Worm (Caenorhabditis elegans) whole organism, L3 larva: ENCODE data around the gene T14G12.11.

Source experiments
- ZK546.5 ChIP-seq: sonication (generic microtip); optimal IDR thresholded peaks from 2 replicates; lab custom pipeline; 2017; ENCODE audit warnings: missing biosample characterization, missing genetic modification characterization
- aly-2 ChIP-seq: fragments of 150-350 bp; optimal IDR thresholded peaks from 2 replicates; lab custom pipeline; 2014; ENCODE audit warnings: missing biosample characterization, missing genetic modification characterization
- ama-1 ChIP-seq: fragments of 150-350 bp; optimal IDR thresholded peaks from 2 replicates; lab custom pipeline; 2018
- ceh-28 ChIP-seq: fragments of 150-350 bp; optimal IDR thresholded peaks from 2 replicates; lab custom pipeline; 2014; ENCODE audit warnings: missing biosample characterization, missing genetic modification reagents, missing genetic modification characterization
- ceh-9 ChIP-seq: sonication (generic microtip); optimal IDR thresholded peaks from 2 replicates; lab custom pipeline; 2018; ENCODE audit warnings: missing biosample characterization, missing genetic modification characterization
- daf-12 ChIP-seq: fragments of 150-350 bp; optimal IDR thresholded peaks from 2 replicates; lab custom pipeline; 2014; ENCODE audit warnings: missing biosample characterization, missing genetic modification reagents, missing genetic modification characterization
- egl-5 ChIP-seq: fragments of 150-350 bp; optimal IDR thresholded peaks from 2 replicates; lab custom pipeline; 2017; ENCODE audit warnings: missing biosample characterization, missing genetic modification reagents, missing genetic modification characterization, inconsistent platforms
- elt-1 ChIP-seq: fragments of 150-350 bp; optimal IDR thresholded peaks from 2 replicates; lab custom pipeline; 2014; ENCODE audit warnings: missing biosample characterization, missing genetic modification characterization
- elt-2 ChIP-seq: sonication (generic microtip); optimal IDR thresholded peaks from 2 replicates; lab custom pipeline; 2016; ENCODE audit warnings: missing genetic modification reagents, mild to moderate bottlenecking, missing genetic modification characterization, missing compliant biosample characterization
- eor-1 ChIP-seq, 2 experiments: fragments of 150-350 bp; optimal IDR thresholded peaks; 2 replicates each; lab custom pipeline; 2014 to 2018; ENCODE audit warnings: missing biosample characterization in 2 of 2, missing genetic modification characterization in 2 of 2
- fkh-2 ChIP-seq: fragments of 150-350 bp; optimal IDR thresholded peaks from 2 replicates; lab custom pipeline; 2014; ENCODE audit warnings: missing biosample characterization, missing genetic modification reagents, missing genetic modification characterization
- fos-1 ChIP-seq: fragments of 150-350 bp; optimal IDR thresholded peaks from 2 replicates; lab custom pipeline; 2014; ENCODE audit warnings: missing biosample characterization, missing genetic modification characterization
- hmg-11 ChIP-seq: sonication (generic microtip); optimal IDR thresholded peaks from 2 replicates; lab custom pipeline; 2016; ENCODE audit warnings: missing genetic modification characterization, missing compliant biosample characterization
- jun-1 ChIP-seq: fragments of 150-350 bp; optimal IDR thresholded peaks from 2 replicates; lab custom pipeline; 2014; ENCODE audit warnings: missing biosample characterization, missing genetic modification reagents, missing genetic modification characterization
- lin-15B ChIP-seq: fragments of 150-350 bp; optimal IDR thresholded peaks from 2 replicates; lab custom pipeline; 2014; ENCODE audit warnings: missing biosample characterization, missing genetic modification characterization
- mdl-1 ChIP-seq: fragments of 150-350 bp; optimal IDR thresholded peaks from 2 replicates; lab custom pipeline; 2014; ENCODE audit warnings: missing biosample characterization, missing genetic modification characterization
- nfya-1 ChIP-seq: sonication (generic microtip); optimal IDR thresholded peaks from 2 replicates; lab custom pipeline; 2017; ENCODE audit warnings: missing genetic modification characterization, mild to moderate bottlenecking, missing compliant biosample characterization, antibody characterized with exemption, moderate library complexity; ENCODE audit not compliant: insufficient read depth
- nhr-11 ChIP-seq: fragments of 150-350 bp; optimal IDR thresholded peaks from 2 replicates; lab custom pipeline; 2014; ENCODE audit warnings: missing biosample characterization, missing genetic modification characterization
- nhr-12 ChIP-seq: fragments of 150-350 bp; optimal IDR thresholded peaks from 2 replicates; lab custom pipeline; 2014; ENCODE audit warnings: missing biosample characterization, missing genetic modification characterization
- nhr-23 ChIP-seq: fragments of 150-350 bp; optimal IDR thresholded peaks from 2 replicates; lab custom pipeline; 2014; ENCODE audit warnings: missing biosample characterization, missing genetic modification reagents, missing genetic modification characterization
- nhr-28 ChIP-seq: fragments of 150-350 bp; optimal IDR thresholded peaks from 2 replicates; lab custom pipeline; 2014; ENCODE audit warnings: missing biosample characterization, missing genetic modification characterization
- nhr-76 ChIP-seq: fragments of 150-350 bp; sonication (generic microtip); optimal IDR thresholded peaks from 5 replicates; lab custom pipeline; 2014; ENCODE audit warnings: missing biosample characterization, missing genetic modification characterization
- nhr-77 ChIP-seq: fragments of 150-350 bp; optimal IDR thresholded peaks from 2 replicates; lab custom pipeline; 2014; ENCODE audit warnings: missing biosample characterization, missing genetic modification characterization
- pha-4 ChIP-seq: fragments of 150-350 bp; optimal IDR thresholded peaks from 2 replicates; lab custom pipeline; 2014; ENCODE audit warnings: missing biosample characterization, missing genetic modification reagents, missing genetic modification characterization
- pqm-1 ChIP-seq: fragments of 150-350 bp; optimal IDR thresholded peaks from 2 replicates; lab custom pipeline; 2017; ENCODE audit warnings: missing biosample characterization, missing genetic modification characterization, inconsistent platforms
- sea-2 ChIP-seq: fragments of 150-350 bp; sonication (generic microtip); optimal IDR thresholded peaks from 4 replicates; lab custom pipeline; 2014; ENCODE audit warnings: missing biosample characterization, missing genetic modification reagents, missing genetic modification characterization
- skn-1 ChIP-seq: fragments of 150-350 bp; optimal IDR thresholded peaks from 2 replicates; lab custom pipeline; 2014; ENCODE audit warnings: missing biosample characterization, missing genetic modification characterization
- tbx-2 ChIP-seq: sonication (generic microtip); optimal IDR thresholded peaks from 2 replicates; lab custom pipeline; 2016; ENCODE audit warnings: mild to moderate bottlenecking, missing genetic modification characterization, missing compliant biosample characterization
- unc-39 ChIP-seq: sonication (generic microtip); optimal IDR thresholded peaks from 4 replicates; lab custom pipeline; 2017; ENCODE audit warnings: missing biosample characterization, missing genetic modification characterization
- unc-62 ChIP-seq: fragments of 150-350 bp; sonication (generic microtip); optimal IDR thresholded peaks from 4 replicates; lab custom pipeline; 2014; ENCODE audit warnings: missing biosample characterization, missing genetic modification reagents, missing genetic modification characterization
- ztf-11 ChIP-seq: fragments of 150-350 bp; optimal IDR thresholded peaks from 2 replicates; lab custom pipeline; 2014; ENCODE audit warnings: missing biosample characterization, missing genetic modification characterization
- ztf-4 ChIP-seq: fragments of 150-350 bp; optimal IDR thresholded peaks from 2 replicates; lab custom pipeline; 2014; ENCODE audit warnings: missing biosample characterization, missing genetic modification characterization

T14G12.11 gene

DNA sequence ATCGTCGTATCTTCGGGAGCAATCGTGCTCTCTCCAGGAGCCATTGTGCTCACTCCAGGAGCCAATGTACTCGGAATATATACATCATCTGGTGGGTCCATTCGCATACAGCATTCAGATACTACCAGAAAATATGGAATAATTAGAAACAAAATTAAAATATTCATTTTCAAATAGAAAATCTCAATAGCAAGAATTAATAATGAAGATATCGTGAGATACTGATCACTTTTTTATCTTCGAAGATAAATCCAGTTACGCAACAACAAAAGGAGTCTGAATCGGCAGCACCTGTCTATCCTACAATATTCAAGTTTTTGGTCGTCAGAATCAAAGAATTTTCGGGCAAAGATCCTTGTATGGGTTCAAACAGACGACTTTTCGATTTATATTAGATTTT lies 6.4 kb upstream of the T14G12.11 start, which contains the start of gene F47B7.5:
F47B7.5 (minus strand) TSS at position 101 of the 400 bp plus-strand sequence.
- TF ChIP-seq eor-1 (tag; optimal IDR thresholded peaks at IDR 0.05; lab: Kevin White, UChicago) (no peak), tbx-2 (no peak), ceh-28 (tag; lab: Kevin White, UChicago) (no peak), nhr-28 (tag; lab: Kevin White, UChicago) (no peak), nhr-23 (tag; lab: Kevin White, UChicago) (no peak), fkh-2 (no peak), unc-62 (GFP tag; lab: Kevin White, UChicago) (no peak), ama-1 (lab: Kevin White, UChicago) (no peak), pqm-1 (tag; lab: Kevin White, UChicago) (no peak), elt-2 (no peak), daf-12 (tag; lab: Kevin White, UChicago) (no peak), nhr-77 (tag; lab: Kevin White, UChicago) (no peak), ceh-9 (no peak), ZK546.5 (no peak), mdl-1 (tag; lab: Kevin White, UChicago) (no peak), nhr-12 (tag; lab: Kevin White, UChicago) (no peak)

- no peak for TF ChIP-seq nhr-23 (tag; lab: Kevin White, UChicago)
- TF ChIP-seq ztf-11: no peak
- no peak for TF ChIP-seq nhr-77 (tag; lab: Kevin White, UChicago)
- no peak for TF ChIP-seq lin-15B (tag; lab: Kevin White, UChicago)
- TF ChIP-seq mdl-1 (tag; lab: Kevin White, UChicago): no peak
These were observed 4.2 kb upstream of the T14G12.11 start, which contains the start of gene F47B7.4 for ce11 chrX:3766552-3766951. Gene F47B7.4, minus strand, starts transcription at chrX:3766652.

DNA sequence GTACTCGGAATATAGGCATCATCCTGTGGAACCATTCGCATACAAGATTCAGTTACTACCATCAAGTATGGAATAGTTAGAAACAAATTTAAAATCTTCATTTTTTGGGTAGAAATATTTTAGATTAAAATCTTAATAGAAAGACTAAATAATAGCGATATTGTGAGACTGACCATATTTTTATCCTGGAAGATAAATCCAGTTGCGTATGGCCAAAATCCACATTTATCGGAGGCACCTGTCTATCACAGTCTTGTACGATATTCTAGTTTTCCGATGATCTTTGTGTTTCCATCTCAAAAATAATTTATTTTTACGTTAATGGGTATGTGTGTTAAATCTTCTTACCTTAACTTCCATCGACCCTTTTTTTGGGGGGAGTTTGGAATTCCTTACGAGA lies 1.9 kb upstream of the T14G12.11 start, which contains the start of gene F47B7.3:
F47B7.3 (minus strand) TSS at position 101 of the 400 bp plus-strand sequence.
- TF ChIP-seq elt-1 (tag; lab: Kevin White, UChicago) (no peak), nhr-23 (tag; lab: Kevin White, UChicago) (no peak), nhr-11 (tag; lab: Kevin White, UChicago) (no peak), unc-62 (GFP tag; lab: Kevin White, UChicago) (no peak), jun-1 (tag; lab: Kevin White, UChicago) (no peak), ztf-4 (tag; lab: Kevin White, UChicago) (no peak), egl-5 (tag; lab: Kevin White, UChicago) (no peak)

- TF ChIP-seq pha-4 (tag; lab: Kevin White, UChicago) (no peak), eor-1 (tag; optimal IDR thresholded peaks at IDR 0.05; lab: Kevin White, UChicago) (no peak), pqm-1 (tag; lab: Kevin White, UChicago) (no peak), lin-15B (tag; lab: Kevin White, UChicago) (no peak), daf-12 (tag; lab: Kevin White, UChicago) (no peak), elt-2 (no peak), ZK546.5 (no peak), ama-1 (lab: Kevin White, UChicago) (no peak), aly-2 (no peak), nfya-1 (tag; lab: Kevin White, UChicago) (no peak), sea-2 (no peak), ceh-9 (no peak), nhr-76 (tag; lab: Kevin White, UChicago) (no peak), nhr-12 (tag; lab: Kevin White, UChicago) (no peak), fkh-2 (no peak), hmg-11 (tag; lab: Kevin White, UChicago) (no peak), nhr-77 (tag; lab: Kevin White, UChicago) (no peak), unc-39 (tag; lab: Kevin White, UChicago) (no peak), ceh-28 (tag; lab: Kevin White, UChicago) (no peak)
These were observed 2.5 kb downstream of the T14G12.11 start for ce11 chrX:3759820-3760219.

DNA sequence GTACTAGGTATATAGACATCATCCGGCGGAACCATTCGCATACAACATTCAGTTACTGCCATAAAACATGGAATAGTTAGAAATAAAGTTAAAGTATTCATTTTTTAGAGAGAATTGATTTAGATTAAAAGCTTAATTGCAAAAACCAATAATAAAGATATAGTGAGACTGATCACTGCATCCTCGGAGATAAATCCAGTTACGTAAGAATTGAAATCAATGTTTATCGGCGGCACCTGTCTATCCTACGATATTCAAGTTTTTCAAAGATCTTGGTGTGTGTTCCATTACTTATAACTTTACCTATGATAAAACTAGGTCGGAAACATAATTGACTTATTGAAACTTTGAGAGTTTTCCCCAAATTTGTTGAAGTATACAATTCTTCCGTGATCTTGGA lies 3.0 kb downstream of the T14G12.11 start, which contains the start of gene T14G12.6:
T14G12.6 (minus strand) TSS at position 101 of the 400 bp plus-strand sequence.
- no peak for TF ChIP-seq unc-39 (tag; lab: Kevin White, UChicago)
- no peak for TF ChIP-seq nhr-11 (tag; lab: Kevin White, UChicago)
- no peak for TF ChIP-seq fos-1 (tag; lab: Kevin White, UChicago)
- no peak for TF ChIP-seq tbx-2
- TF ChIP-seq skn-1: no peak
